Fruit fly (Drosophila melanogaster): ENCODE measurements around the gene CG42537.

dm6 chr3R:6423984-6424602 lies 46.5 kb downstream of the CG42537 start:
- no peak for TF ChIP-seq psq (optimal IDR thresholded peaks at IDR 0.05)
- TF ChIP-seq usp (GFP tag; optimal IDR thresholded peaks at IDR 0.05) = no peak
- TF ChIP-seq pan (optimal IDR thresholded peaks at IDR 0.05) = no peak
